Worm (Caenorhabditis elegans) whole organism, early embryonic: ENCODE data around the gene C17C3.9.

Experiments
- B0310.2 ChIP-seq: sonication (generic microtip); optimal IDR thresholded peaks from 2 replicates; lab custom pipeline; 2016; ENCODE audit warnings: mild to moderate bottlenecking, missing genetic modification characterization, missing compliant biosample characterization
- F13C5.2 ChIP-seq: sonication (generic microtip); optimal IDR thresholded peaks from 2 replicates; lab custom pipeline; 2017; ENCODE audit warnings: mild to moderate bottlenecking, missing genetic modification characterization, inconsistent platforms, missing compliant biosample characterization
- ama-1 ChIP-seq: fragments of 150-350 bp; optimal IDR thresholded peaks from 2 replicates; lab custom pipeline; 2014
- ets-7 ChIP-seq: sonication (generic microtip); optimal IDR thresholded peaks from 2 replicates; lab custom pipeline; 2016; ENCODE audit warnings: missing genotype, missing genetic modification characterization, missing compliant biosample characterization
- flt-1 ChIP-seq: fragments of 200-800 bp; sonication (Bioruptor generic); IDR thresholded peaks from 2 replicates; pipeline ENCODE4 v1.3.6; 2022; ENCODE audit warnings: missing genetic modification characterization, missing compliant biosample characterization
- hmg-4 ChIP-seq: fragments of 200-800 bp; sonication (Bioruptor generic); optimal IDR thresholded peaks from 2 replicates; lab custom pipeline; 2018; ENCODE audit warnings: mild to moderate bottlenecking, missing genetic modification characterization, missing compliant biosample characterization
- hnd-1 ChIP-seq: sonication (generic microtip); optimal IDR thresholded peaks from 2 replicates; lab custom pipeline; 2016; ENCODE audit warnings: missing genetic modification characterization, missing compliant biosample characterization
- pes-1 ChIP-seq: fragments of 200-800 bp; sonication (Bioruptor generic); IDR thresholded peaks from 2 replicates; pipeline ENCODE4 v1.3.6; 2022; ENCODE audit warnings: missing genetic modification reagents, missing genetic modification characterization, missing compliant biosample characterization
- sea-1 ChIP-seq: fragments of 200-800 bp; sonication (Bioruptor generic); conservative IDR thresholded peaks from 2 replicates; pipeline ENCODE4 v1.3.6; 2022; ENCODE audit warnings: missing genetic modification characterization, missing compliant biosample characterization
- tbx-11 ChIP-seq: fragments of 200-800 bp; sonication (Bioruptor generic); IDR thresholded peaks from 2 replicates; pipeline ENCODE4 v1.3.6; 2022; ENCODE audit warnings: missing genetic modification characterization, missing compliant biosample characterization

DNA sequence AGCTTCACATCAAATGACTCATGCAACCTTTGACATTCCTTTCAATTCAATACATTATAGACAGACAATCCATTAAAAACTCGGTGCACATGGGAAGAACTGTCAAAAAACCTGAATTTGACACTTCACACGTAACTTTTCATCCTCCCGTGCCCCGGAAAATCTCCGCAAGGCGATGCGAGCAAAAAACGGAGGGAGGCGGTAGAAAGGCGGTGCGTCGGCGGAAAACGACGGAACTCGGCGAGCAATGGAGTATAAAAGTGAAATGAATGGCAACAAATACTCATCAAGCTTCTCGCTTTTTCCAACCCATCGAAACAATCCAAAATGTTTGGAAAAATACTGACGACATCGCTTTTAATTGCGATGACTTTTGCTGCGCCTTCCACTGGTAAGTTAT lies 46.0 kb upstream of the C17C3.9 start, which contains the start of gene T25E4.1:
- TF ChIP-seq ama-1 (lab: Kevin White, UChicago), result no peak
- no peak for TF ChIP-seq hmg-4 (GFP tag; lab: Kevin White, UChicago)
- TF ChIP-seq F13C5.2 (tag; lab: Kevin White, UChicago), result no peak
- TF ChIP-seq B0310.2 (tag; lab: Kevin White, UChicago), result no peak
- TF ChIP-seq flt-1 (GFP tag; lab: Robert Waterston, UW), result no peak
- no peak for TF ChIP-seq hnd-1 (tag; lab: Kevin White, UChicago)
- no peak for TF ChIP-seq ets-7
- no peak for TF ChIP-seq pes-1
- no peak for TF ChIP-seq sea-1 (GFP tag; lab: Robert Waterston, UW)
- TF ChIP-seq tbx-11 (GFP tag; lab: Robert Waterston, UW), result no peak
